Fruit fly (Drosophila melanogaster) whole organism: ENCODE data around the gene THADA.
A peak's percentile ranks its signal among the peaks of the same experiment; 100 is the strongest.

Experiments used
- CG8478 ChIP-seq: fragments of >200 bp; optimal IDR thresholded peaks from 2 replicates; lab custom pipeline; 2018; ENCODE audit warnings: inconsistent platforms
- Dll ChIP-seq: fragments of >200 bp; optimal IDR thresholded peaks from 2 replicates; lab custom pipeline; 2017
- EcR ChIP-seq, 2 experiments: fragments of >200 bp; optimal IDR thresholded peaks; 2 replicates each; lab custom pipeline; 2017; ENCODE audit warnings: missing biosample characterization in 2 of 2, missing genetic modification characterization in 2 of 2, missing genetic modification reagents in 2 of 2
- pan ChIP-seq: fragments of >200 bp; optimal IDR thresholded peaks from 2 replicates; lab custom pipeline; 2017
- psq ChIP-seq: fragments of >200 bp; optimal IDR thresholded peaks from 2 replicates; lab custom pipeline; 2017
- usp ChIP-seq: fragments of >200 bp; optimal IDR thresholded peaks from 2 replicates; lab custom pipeline; 2017; ENCODE audit warnings: missing biosample characterization, missing genetic modification characterization, mixed read lengths

THADA gene

DNA sequence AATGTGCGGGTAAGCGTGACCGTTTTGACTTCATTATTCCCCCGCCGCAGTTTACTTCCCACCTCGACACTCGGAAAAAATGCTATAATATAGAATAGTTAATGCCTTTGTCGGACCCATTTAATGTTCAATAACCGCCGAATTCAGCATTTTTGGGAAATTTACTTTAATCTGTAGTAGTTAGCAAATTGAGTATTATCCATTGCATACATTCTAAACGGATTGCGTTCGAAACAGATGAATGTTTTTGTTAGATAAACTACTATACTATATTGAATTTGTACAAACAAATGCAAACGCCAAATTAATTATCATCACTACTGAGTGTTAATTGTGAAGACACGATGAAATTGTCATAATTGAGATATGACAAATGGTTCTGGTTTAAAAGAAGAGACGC is 18.9 kb upstream of the THADA start:
- TF ChIP-seq psq (no peak), Dll (no peak), CG8478 (lab: Kevin White, UChicago) (no peak), EcR (GFP tag; optimal IDR thresholded peaks at IDR 0.05; lab: Kevin White, UChicago) (no peak), pan (lab: Kevin White, UChicago) (no peak), usp (GFP tag; lab: Kevin White, UChicago) (no peak)

dm6 chrX:19878342-19879204 is 13.2 kb upstream of the THADA start:
- no peak for TF ChIP-seq Dll
- TF ChIP-seq psq = no peak
- TF ChIP-seq pan (lab: Kevin White, UChicago) = no peak
- no peak for TF ChIP-seq EcR (GFP tag; optimal IDR thresholded peaks at IDR 0.05; lab: Kevin White, UChicago)
- no peak for TF ChIP-seq CG8478 (lab: Kevin White, UChicago)
- no peak for TF ChIP-seq usp (GFP tag; lab: Kevin White, UChicago)

- TF ChIP-seq CG8478 (lab: Kevin White, UChicago) = no peak
- TF ChIP-seq Dll = peak; percentile 67
- TF ChIP-seq EcR (GFP tag; optimal IDR thresholded peaks at IDR 0.05; lab: Kevin White, UChicago) = no peak
Measured at dm6 chrX:19876836-19877468, 11.6 kb upstream of the THADA start.

DNA sequence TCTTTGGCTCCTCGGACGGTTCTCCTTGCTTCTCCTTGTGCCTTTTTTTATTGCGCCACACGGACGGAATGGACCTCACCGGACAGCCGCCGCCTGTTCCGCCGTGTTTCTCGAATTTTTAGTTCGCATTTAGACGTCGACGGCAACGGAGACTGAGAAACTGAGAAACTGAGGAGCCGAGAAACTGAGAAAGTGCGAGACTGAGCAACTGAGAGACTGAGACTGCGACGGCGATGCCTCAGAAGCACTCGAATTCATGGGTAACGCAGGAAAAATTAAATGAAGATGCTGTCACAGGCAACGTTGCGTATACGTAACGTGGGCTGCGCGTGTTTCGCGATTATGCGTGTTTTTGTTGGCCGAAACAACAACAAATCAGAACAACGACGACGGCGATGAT is 10.3 kb upstream of the THADA start:
- TF ChIP-seq EcR (GFP tag; optimal IDR thresholded peaks at IDR 0.05; lab: Kevin White, UChicago) (no peak), Dll (no peak), usp (GFP tag; lab: Kevin White, UChicago) (no peak), psq (no peak), pan (lab: Kevin White, UChicago) (no peak), CG8478 (lab: Kevin White, UChicago) (no peak)

- TF ChIP-seq CG8478 (lab: Kevin White, UChicago) (no peak), psq (no peak)
Measured at dm6 chrX:19875059-19875458, 9.7 kb upstream of the THADA start.

DNA sequence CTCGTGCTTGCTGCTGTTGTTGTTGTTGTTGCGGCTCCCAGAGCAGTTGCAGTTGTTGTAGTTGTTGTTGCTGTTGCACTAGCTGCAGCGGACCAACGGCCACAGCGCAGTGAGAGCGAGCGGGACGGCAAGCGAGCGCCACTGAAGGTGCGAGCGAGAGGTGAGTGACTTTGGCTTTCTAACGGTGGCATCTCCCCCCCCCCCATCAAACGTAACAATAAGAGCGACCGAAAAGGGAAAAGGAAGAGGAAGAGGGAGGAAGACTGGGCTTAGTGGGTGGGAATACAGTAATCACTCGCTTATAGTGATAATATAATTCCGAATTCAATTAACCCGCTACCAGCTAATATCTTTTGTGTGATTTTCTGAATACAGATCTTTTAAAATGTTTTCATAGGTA is 1.7 kb upstream of the THADA start:
- TF ChIP-seq Dll = no peak

- TF ChIP-seq CG8478 (lab: Kevin White, UChicago) (peak; percentile 67), Dll (peak; percentile 71), pan (lab: Kevin White, UChicago) (no peak)
Measured at dm6 chrX:19866145-19866972, 1.0 kb upstream of the THADA start, which contains the start of gene Hers. Gene Hers, plus strand, starts transcription at chrX:19866146.

- TF ChIP-seq pan (lab: Kevin White, UChicago) (no peak), usp (GFP tag; lab: Kevin White, UChicago) (no peak), Dll (no peak), CG8478 (lab: Kevin White, UChicago) (no peak), EcR (GFP tag; optimal IDR thresholded peaks at IDR 0.05; lab: Kevin White, UChicago) (no peak), psq (no peak)
Measured at dm6 chrX:19859331-19859730, 6.0 kb downstream of the THADA start.

DNA sequence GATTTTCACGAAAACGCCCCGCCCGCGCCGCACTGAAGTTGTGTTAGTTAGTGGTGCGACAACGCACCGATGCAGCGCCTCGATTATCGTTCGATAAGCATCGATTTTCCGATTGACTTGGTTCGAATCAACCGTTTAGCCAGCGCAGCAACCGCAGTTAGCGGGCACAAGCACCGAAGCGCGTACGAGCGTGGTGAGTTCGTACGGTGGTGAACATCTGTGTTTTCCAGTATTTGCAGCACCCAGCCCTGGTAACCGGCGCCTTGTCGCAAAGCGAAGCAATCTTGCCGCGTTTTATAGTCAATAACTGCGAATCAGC is 13.4 kb downstream of the THADA start, which contains the start of the genes pico and Nup205:
TSS of gene pico (minus strand) at position 71 of the 319 bp plus-strand sequence.
TSS of gene Nup205 (plus strand) at position 226 of the 319 bp plus-strand sequence.
- TF ChIP-seq usp (GFP tag; lab: Kevin White, UChicago) (no peak), pan (lab: Kevin White, UChicago) (no peak), psq (no peak), CG8478 (lab: Kevin White, UChicago) (no peak), Dll (no peak), EcR (GFP tag; optimal IDR thresholded peaks at IDR 0.05; lab: Kevin White, UChicago) (no peak)

- TF ChIP-seq Dll = peak; percentile 73
- TF ChIP-seq CG8478 (lab: Kevin White, UChicago) = peak; percentile 43
- TF ChIP-seq pan (lab: Kevin White, UChicago) = no peak
Measured at dm6 chrX:19851095-19851988, 14.0 kb downstream of the THADA start.

- TF ChIP-seq CG8478 (lab: Kevin White, UChicago) (no peak), psq (no peak), Dll (no peak), usp (GFP tag; lab: Kevin White, UChicago) (no peak), EcR (GFP tag; optimal IDR thresholded peaks at IDR 0.05; lab: Kevin White, UChicago) (no peak)
Measured at dm6 chrX:19850503-19851094, 14.7 kb downstream of the THADA start.
